Worm (Caenorhabditis elegans): ENCODE results near the gene R02E12.5.

The R02E12.5 gene

ce11 chrX:4021967-4022366, 24.8 kb downstream of the R02E12.5 start, which contains the start of gene acr-10:
acr-10 (plus strand) TSS chrX:4022267.
- no peak for TF ChIP-seq pha-4 (tag; optimal IDR thresholded peaks at IDR 0.05)
- no peak for TF ChIP-seq ceh-83 (GFP tag; optimal IDR thresholded peaks at IDR 0.05)
- TF ChIP-seq lin-32 (GFP tag; optimal IDR thresholded peaks at IDR 0.05), result no peak
- no peak for TF ChIP-seq ham-2 (GFP tag; optimal IDR thresholded peaks at IDR 0.05)
- TF ChIP-seq nhr-28 (tag; optimal IDR thresholded peaks at IDR 0.05), result no peak
- TF ChIP-seq sptf-1 (tag; optimal IDR thresholded peaks at IDR 0.05), result no peak

Measured in whole organism, mixed stage, embryonic.